Worm (Caenorhabditis elegans) whole organism, young adult: ENCODE results near the gene gtf-2H2C.

Source experiments
- ceh-58 ChIP-seq: fragments of 200-800 bp; sonication (Bioruptor generic); IDR thresholded peaks from 2 replicates; pipeline ENCODE4 v1.3.6; 2022; ENCODE audit warnings: missing genetic modification characterization, missing compliant biosample characterization
- ceh-91 ChIP-seq: fragments of 200-800 bp; sonication (Bioruptor generic); IDR thresholded peaks from 2 replicates; pipeline ENCODE4 v1.3.6; 2022; ENCODE audit warnings: missing genetic modification reagents, missing genetic modification characterization, missing compliant biosample characterization
- dpl-1 ChIP-seq: fragments of 150-350 bp; optimal IDR thresholded peaks from 2 replicates; lab custom pipeline; 2014; ENCODE audit warnings: missing biosample characterization, missing genetic modification reagents, missing genetic modification characterization
- ets-4 ChIP-seq: fragments of 200-800 bp; sonication (Bioruptor generic); optimal IDR thresholded peaks from 2 replicates; lab custom pipeline; 2018; ENCODE audit warnings: mild to moderate bottlenecking, missing genetic modification characterization, missing compliant biosample characterization
- hlh-12 ChIP-seq: sonication (generic microtip); optimal IDR thresholded peaks from 2 replicates; lab custom pipeline; 2016; ENCODE audit warnings: missing genetic modification characterization, missing compliant biosample characterization
- nfya-2 ChIP-seq: fragments of 200-800 bp; sonication (Bioruptor generic); IDR thresholded peaks from 2 replicates; pipeline ENCODE4 v1.3.6; 2022; ENCODE audit warnings: missing genetic modification reagents, missing genetic modification characterization, missing compliant biosample characterization
- pha-4 ChIP-seq: fragments of 150-350 bp; sonication (generic microtip); optimal IDR thresholded peaks from 2 replicates; lab custom pipeline; 2014; ENCODE audit warnings: missing biosample characterization, missing genetic modification reagents, missing genetic modification characterization
- sea-2 ChIP-seq: fragments of 200-800 bp; sonication (Bioruptor generic); IDR thresholded peaks from 2 replicates; pipeline ENCODE4 v1.3.6; 2022; ENCODE audit warnings: missing genetic modification characterization, missing compliant biosample characterization
- somi-1 ChIP-seq: fragments of 200-800 bp; sonication (Bioruptor generic); optimal IDR thresholded peaks from 2 replicates; lab custom pipeline; 2018; ENCODE audit warnings: mild to moderate bottlenecking, missing genetic modification characterization, missing compliant biosample characterization

DNA sequence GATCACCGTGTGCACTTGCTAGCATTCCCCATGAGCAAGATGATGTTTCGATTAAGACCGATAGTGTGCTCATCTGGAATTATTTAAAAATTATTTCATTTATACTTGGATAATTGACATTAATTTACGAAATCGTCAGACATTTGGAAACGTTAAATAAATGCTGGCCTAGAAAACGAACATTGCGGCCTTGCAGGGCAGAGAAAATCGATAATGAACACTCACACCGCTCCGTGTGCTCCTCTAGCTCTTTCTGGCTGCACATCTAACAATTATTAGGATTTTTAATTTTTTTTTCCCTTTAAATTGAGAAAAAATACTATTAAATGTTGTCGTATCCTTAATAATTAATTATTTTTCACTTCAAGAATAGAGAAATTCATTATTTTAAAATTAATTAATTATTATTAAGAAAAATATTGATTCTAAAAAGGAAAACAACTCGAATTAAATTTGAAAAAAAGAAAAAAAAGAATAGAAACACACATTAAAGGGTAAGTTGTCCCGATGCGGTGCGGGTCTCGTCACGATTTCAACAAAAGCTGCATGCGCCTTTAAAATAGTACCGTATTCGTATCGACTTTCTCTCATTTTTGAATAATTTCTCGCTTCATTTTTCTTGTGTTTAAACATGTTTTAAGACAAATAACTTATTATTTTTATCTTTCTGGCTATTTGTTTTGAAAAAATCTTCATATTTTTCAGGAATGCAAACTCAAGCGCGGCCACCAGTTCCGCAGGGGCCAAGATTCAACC is 29.7 kb upstream of the gtf-2H2C start, which contains the start of the genes gtf-2H3 and ham-3:
- TF ChIP-seq ceh-58 (no peak), ceh-91 (GFP tag; lab: Robert Waterston, UW) (peak; percentile 50; the same call in 1 of the 2 replicates), pha-4 (tag; lab: Kevin White, UChicago) (no peak), sea-2 (GFP tag; lab: Robert Waterston, UW) (no peak), dpl-1 (GFP tag; lab: Kevin White, UChicago) (no peak), ets-4 (no peak), nfya-2 (GFP tag; lab: Robert Waterston, UW) (no peak), hlh-12 (tag; lab: Kevin White, UChicago) (no peak), somi-1 (GFP tag; lab: Kevin White, UChicago) (no peak)
